Worm (Caenorhabditis elegans) whole organism, L4/young adult: ENCODE measurements around the gene sad-1.

ENCODE experiments used
- W03F9.2 ChIP-seq: fragments of 150-350 bp; optimal IDR thresholded peaks from 2 replicates; lab custom pipeline; 2014; ENCODE audit warnings: missing biosample characterization, missing genetic modification characterization
- dao-5 ChIP-seq: sonication (generic microtip); optimal IDR thresholded peaks from 2 replicates; lab custom pipeline; 2016; ENCODE audit warnings: missing genotype, missing genetic modification characterization, moderate library complexity, missing compliant biosample characterization
- him-1 ChIP-seq: sonication (generic microtip); optimal IDR thresholded peaks from 2 replicates; lab custom pipeline; 2016; ENCODE audit warnings: missing genotype, missing genetic modification reagents, missing genetic modification characterization, missing compliant biosample characterization

DNA sequence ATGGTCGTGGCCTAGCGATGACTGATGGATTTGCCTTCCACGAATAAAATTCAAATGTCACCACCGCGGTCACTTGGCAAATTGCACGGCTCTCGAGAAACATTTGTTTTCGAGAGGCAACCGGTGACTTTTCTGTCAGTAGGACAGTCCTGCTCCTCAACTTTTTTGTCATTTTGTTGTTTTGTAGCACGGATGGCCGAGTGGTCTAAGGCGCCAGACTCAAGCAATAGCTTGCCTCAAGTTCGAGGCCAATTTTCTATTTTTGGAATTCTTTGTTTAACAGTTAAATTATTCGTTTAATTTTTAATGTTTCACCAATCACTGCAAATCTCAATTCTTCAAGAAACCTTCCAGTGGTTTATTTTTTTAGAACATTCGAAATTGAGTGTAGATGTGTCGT, 56.2 kb downstream of the sad-1 start:
- no peak for TF ChIP-seq dao-5
- TF ChIP-seq him-1 = no peak
- no peak for TF ChIP-seq W03F9.2 (tag; lab: Kevin White, UChicago)
